Fruit fly (Drosophila melanogaster): ENCODE measurements around the gene CG13711.

DNA sequence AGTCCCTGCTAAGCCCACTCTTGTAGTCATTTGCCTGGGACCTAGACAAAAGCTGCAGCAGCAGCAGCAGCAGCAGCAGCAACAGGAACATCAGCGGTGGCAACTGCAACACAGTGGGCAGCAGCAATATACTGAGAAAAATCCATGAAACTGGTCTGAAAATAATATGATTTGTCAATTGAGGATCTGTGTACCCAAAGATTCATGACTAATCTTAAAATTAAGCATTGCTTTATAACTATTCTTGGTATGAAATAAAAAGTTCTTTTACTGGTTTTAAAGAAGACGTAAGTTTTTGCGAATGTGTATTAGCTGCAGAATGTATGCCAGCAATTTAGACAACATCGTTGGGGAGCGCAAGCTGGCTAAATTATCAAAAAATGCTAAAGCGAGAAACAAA, 26.0 kb upstream of the CG13711 start:
- TF ChIP-seq BEAF-32 (GFP tag; optimal IDR thresholded peaks at IDR 0.05) (no peak), Dek (tag; optimal IDR thresholded peaks at IDR 0.05) (no peak), croc (GFP tag; conservative IDR thresholded peaks at IDR 0.05) (no peak), trh (GFP tag; optimal IDR thresholded peaks at IDR 0.05) (no peak), zf30C (GFP tag; optimal IDR thresholded peaks at IDR 0.05) (no peak), CG31441 (GFP tag; IDR thresholded peaks at IDR 0.05) (no peak), hbn (GFP tag; IDR thresholded peaks at IDR 0.05; ENCODE audit: partially characterized antibody) (no peak), ERR (GFP tag; optimal IDR thresholded peaks at IDR 0.05) (no peak), CG8281 (tag; optimal IDR thresholded peaks at IDR 0.05) (no peak), dimm (GFP tag; IDR thresholded peaks at IDR 0.05) (no peak), sens (GFP tag) (no peak), Dfd (GFP tag; optimal IDR thresholded peaks at IDR 0.05) (no peak), CG12769 (tag; optimal IDR thresholded peaks at IDR 0.05) (no peak), Dip3 (GFP tag; optimal IDR thresholded peaks at IDR 0.05) (no peak)
